Worm (Caenorhabditis elegans) whole organism, late embryonic: ENCODE results near the gene C02F5.10.

ENCODE experiments used
- lim-6 ChIP-seq: sonication (generic microtip); optimal IDR thresholded peaks from 2 replicates; lab custom pipeline; 2016; ENCODE audit warnings: missing genetic modification characterization, missing compliant biosample characterization
- pag-3 ChIP-seq: sonication (generic microtip); optimal IDR thresholded peaks from 2 replicates; lab custom pipeline; 2016; ENCODE audit warnings: missing compliant biosample characterization, missing genetic modification characterization, borderline replicate concordance

DNA sequence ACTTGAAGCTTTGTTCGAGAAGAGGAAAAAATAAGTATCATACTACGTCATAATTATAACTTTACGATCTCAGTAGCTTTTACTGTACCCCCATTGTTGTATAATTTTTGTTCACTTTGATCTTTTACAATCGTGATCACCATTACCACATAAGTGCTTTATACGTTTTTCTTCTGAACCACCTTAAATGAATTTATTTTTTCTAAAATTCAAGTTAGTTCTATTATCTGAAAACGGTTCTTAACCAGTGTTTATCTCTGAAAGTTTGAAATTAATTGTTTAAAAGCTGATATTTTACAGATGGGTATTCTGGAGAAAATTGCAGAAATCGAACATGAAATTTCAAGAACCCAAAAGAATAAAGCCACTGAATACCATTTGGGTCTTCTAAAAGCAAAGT lies 3.7 kb downstream of the C02F5.10 start, which contains the start of gene C02F5.3:
- TF ChIP-seq pag-3 (tag; lab: Kevin White, UChicago) = no peak
- TF ChIP-seq lim-6 (tag; lab: Kevin White, UChicago) = no peak
